Worm (Caenorhabditis elegans) whole organism, late embryonic: Measurements from ENCODE around the gene mdt-26.

ENCODE experiments used
- K02D7.2 ChIP-seq: sonication (generic microtip); optimal IDR thresholded peaks from 2 replicates; lab custom pipeline; 2017; ENCODE audit warnings: mild to moderate bottlenecking, missing genetic modification characterization, missing compliant biosample characterization
- ama-1 ChIP-seq: fragments of 150-350 bp; optimal IDR thresholded peaks from 2 replicates; lab custom pipeline; 2014
- ceh-34 ChIP-seq: sonication (generic microtip); optimal IDR thresholded peaks from 2 replicates; lab custom pipeline; 2016; ENCODE audit warnings: mild to moderate bottlenecking, missing genetic modification characterization, missing compliant biosample characterization
- dve-1 ChIP-seq: sonication (generic microtip); optimal IDR thresholded peaks from 2 replicates; lab custom pipeline; 2017; ENCODE audit warnings: antibody characterized with exemption, mild to moderate bottlenecking, missing genetic modification characterization, missing compliant biosample characterization
- elt-4 ChIP-seq: sonication (generic microtip); optimal IDR thresholded peaks from 2 replicates; lab custom pipeline; 2016; ENCODE audit warnings: missing genetic modification characterization, missing compliant biosample characterization
- ets-4 ChIP-seq: sonication (generic microtip); optimal IDR thresholded peaks from 2 replicates; lab custom pipeline; 2016; ENCODE audit warnings: missing genetic modification characterization, missing compliant biosample characterization
- hlh-13 ChIP-seq: fragments of 200-800 bp; sonication (Bioruptor generic); optimal IDR thresholded peaks from 2 replicates; lab custom pipeline; 2018; ENCODE audit warnings: mild to moderate bottlenecking, missing genetic modification characterization, missing compliant biosample characterization
- hlh-6 ChIP-seq: sonication (generic microtip); optimal IDR thresholded peaks from 2 replicates; lab custom pipeline; 2016; ENCODE audit warnings: missing genotype, missing genetic modification characterization, missing compliant biosample characterization
- nhr-11 ChIP-seq: fragments of 150-350 bp; optimal IDR thresholded peaks from 2 replicates; lab custom pipeline; 2014; ENCODE audit warnings: missing biosample characterization, missing genetic modification characterization
- sdc-2 ChIP-seq: sonication (generic microtip); optimal IDR thresholded peaks from 2 replicates; lab custom pipeline; 2016; ENCODE audit warnings: missing genotype, missing genetic modification characterization, missing compliant biosample characterization
- unc-86 ChIP-seq: sonication (generic microtip); optimal IDR thresholded peaks from 2 replicates; lab custom pipeline; 2016; ENCODE audit warnings: missing genetic modification characterization, missing compliant biosample characterization

ce11 chrII:5697338-5697737, 36.4 kb downstream of the mdt-26 start:
- no peak for TF ChIP-seq unc-86 (tag; lab: Kevin White, UChicago)
- TF ChIP-seq hlh-6 (tag; lab: Kevin White, UChicago) = no peak
- TF ChIP-seq ets-4 (tag; lab: Kevin White, UChicago) = no peak
- no peak for TF ChIP-seq ama-1
- no peak for TF ChIP-seq dve-1 (tag; lab: Kevin White, UChicago)
- TF ChIP-seq ceh-34 (tag; lab: Kevin White, UChicago) = no peak
- no peak for TF ChIP-seq sdc-2
- TF ChIP-seq K02D7.2 (tag; lab: Kevin White, UChicago) = no peak
- TF ChIP-seq nhr-11 (tag; lab: Kevin White, UChicago) = no peak
- no peak for TF ChIP-seq hlh-13 (GFP tag; lab: Kevin White, UChicago)
- TF ChIP-seq elt-4 (tag; lab: Kevin White, UChicago) = no peak
